Fruit fly (Drosophila melanogaster): ENCODE measurements around the gene CG18549.

The CG18549 gene

dm6 chr3R:12425510-12426309, 23.4 kb upstream of the CG18549 start, which contains the start of gene Pp1-87B:
Gene Pp1-87B, minus strand, starts transcription at chr3R:12425917.
- no peak for TF ChIP-seq CG12605 (GFP tag; IDR thresholded peaks at IDR 0.05)
- TF ChIP-seq CG15710 (tag; optimal IDR thresholded peaks at IDR 0.05), result peak; percentile 10
- no peak for TF ChIP-seq CG8301 (tag; optimal IDR thresholded peaks at IDR 0.05)
- peak; percentile 31 for TF ChIP-seq Snoo (tag; optimal IDR thresholded peaks at IDR 0.05)
- TF ChIP-seq CG8159 (tag; optimal IDR thresholded peaks at IDR 0.05), result no peak
- no peak for TF ChIP-seq CG10348 (GFP tag; IDR thresholded peaks at IDR 0.05)
- no peak for TF ChIP-seq Pif1A (GFP tag; optimal IDR thresholded peaks at IDR 0.05)
- no peak for TF ChIP-seq CG4496 (GFP tag; IDR thresholded peaks at IDR 0.05)
- no peak for TF ChIP-seq CG14655 (GFP tag; optimal IDR thresholded peaks at IDR 0.05)
- TF ChIP-seq rn (GFP tag; IDR thresholded peaks at IDR 0.05), result no peak
- TF ChIP-seq CG32121 (GFP tag; IDR thresholded peaks at IDR 0.05), result no peak

- TF ChIP-seq CG10348 (GFP tag; IDR thresholded peaks at IDR 0.05), result no peak
- no peak for TF ChIP-seq rn (GFP tag; IDR thresholded peaks at IDR 0.05)
- no peak for TF ChIP-seq CG4496 (GFP tag; IDR thresholded peaks at IDR 0.05)
- TF ChIP-seq CG8159 (tag; optimal IDR thresholded peaks at IDR 0.05), result no peak
- no peak for TF ChIP-seq CG13204 (GFP tag; optimal IDR thresholded peaks at IDR 0.05)
- TF ChIP-seq CG15710 (tag; optimal IDR thresholded peaks at IDR 0.05), result no peak
- no peak for TF ChIP-seq Pif1B (GFP tag; optimal IDR thresholded peaks at IDR 0.05)
- no peak for TF ChIP-seq Ets98B (GFP tag; IDR thresholded peaks at IDR 0.05)
- TF ChIP-seq CG32121 (GFP tag; IDR thresholded peaks at IDR 0.05), result no peak
- TF ChIP-seq EcR (GFP tag; optimal IDR thresholded peaks at IDR 0.05), result no peak
- TF ChIP-seq Snoo (tag; optimal IDR thresholded peaks at IDR 0.05), result no peak
- no peak for TF ChIP-seq gl (tag; optimal IDR thresholded peaks at IDR 0.05)
Observed at dm6 chr3R:12426310-12426653, 22.8 kb upstream of the CG18549 start, which contains the start of gene NANS. Gene NANS, plus strand, starts transcription at chr3R:12426578.

- TF ChIP-seq CG4496 (GFP tag; IDR thresholded peaks at IDR 0.05) (no peak), CG12605 (GFP tag; IDR thresholded peaks at IDR 0.05) (no peak), CG13204 (GFP tag; optimal IDR thresholded peaks at IDR 0.05) (no peak), CG9948 (tag; optimal IDR thresholded peaks at IDR 0.05) (no peak), CG8159 (tag; optimal IDR thresholded peaks at IDR 0.05) (no peak), CG32121 (GFP tag; IDR thresholded peaks at IDR 0.05) (no peak), CG34367 (tag; optimal IDR thresholded peaks at IDR 0.05) (no peak), rn (GFP tag; IDR thresholded peaks at IDR 0.05) (no peak), Ets98B (GFP tag; IDR thresholded peaks at IDR 0.05) (no peak), gl (tag; optimal IDR thresholded peaks at IDR 0.05) (no peak), Snoo (tag; optimal IDR thresholded peaks at IDR 0.05) (no peak), CG14655 (GFP tag; optimal IDR thresholded peaks at IDR 0.05) (no peak), CG10348 (GFP tag; IDR thresholded peaks at IDR 0.05) (no peak), Pif1B (GFP tag; optimal IDR thresholded peaks at IDR 0.05) (no peak)
Observed at dm6 chr3R:12429120-12429610, 19.9 kb upstream of the CG18549 start, which contains the start of the genes CG5641 and CG5245. Gene CG5641, minus strand, starts transcription at chr3R:12429282. Gene CG5245, plus strand, starts transcription at chr3R:12429560.

dm6 chr3R:12431030-12431489, 18.0 kb upstream of the CG18549 start, which contains the start of gene Prosalpha2:
Gene Prosalpha2, plus strand, starts transcription at chr3R:12431321.
- TF ChIP-seq fd96Ca (GFP tag; IDR thresholded peaks at IDR 0.05), result no peak
- peak; percentile 16 for TF ChIP-seq CG9948 (tag; optimal IDR thresholded peaks at IDR 0.05)
- TF ChIP-seq CG10348 (GFP tag; IDR thresholded peaks at IDR 0.05), result no peak
- no peak for TF ChIP-seq EcR (GFP tag; optimal IDR thresholded peaks at IDR 0.05)
- no peak for TF ChIP-seq CG14655 (GFP tag; optimal IDR thresholded peaks at IDR 0.05)
- peak; percentile 9 for TF ChIP-seq CG15710 (tag; optimal IDR thresholded peaks at IDR 0.05)

dm6 chr3R:12433764-12434163, 15.3 kb upstream of the CG18549 start, which contains the start of the genes Aos1 and Srlp:
Gene Aos1, minus strand, starts transcription at chr3R:12433822.
Gene Srlp, plus strand, starts transcription at chr3R:12434098.
- TF ChIP-seq CG8301 (tag; optimal IDR thresholded peaks at IDR 0.05), result no peak
- TF ChIP-seq CG12605 (GFP tag; IDR thresholded peaks at IDR 0.05), result no peak
- peak; percentile 63 for TF ChIP-seq CG15710 (tag; optimal IDR thresholded peaks at IDR 0.05)
- TF ChIP-seq fd96Ca (GFP tag; IDR thresholded peaks at IDR 0.05), result no peak
- TF ChIP-seq EcR (GFP tag; optimal IDR thresholded peaks at IDR 0.05), result no peak
- no peak for TF ChIP-seq Ets98B (GFP tag; IDR thresholded peaks at IDR 0.05)
- TF ChIP-seq gl (tag; optimal IDR thresholded peaks at IDR 0.05), result no peak
- 0 out of 2 replicates have a peak, but pooled peaks have one; percentile 29 for TF ChIP-seq CG32121 (GFP tag; IDR thresholded peaks at IDR 0.05)
- TF ChIP-seq CG34367 (tag; optimal IDR thresholded peaks at IDR 0.05), result no peak
- no peak for TF ChIP-seq CG4496 (GFP tag; IDR thresholded peaks at IDR 0.05)
- peak; percentile 41 for TF ChIP-seq CG9948 (tag; optimal IDR thresholded peaks at IDR 0.05)
- TF ChIP-seq CG14655 (GFP tag; optimal IDR thresholded peaks at IDR 0.05), result no peak
- TF ChIP-seq CG10348 (GFP tag; IDR thresholded peaks at IDR 0.05), result no peak
- peak; percentile 35 for TF ChIP-seq CG17806 (tag; optimal IDR thresholded peaks at IDR 0.05)
- no peak for TF ChIP-seq Pif1A (GFP tag; optimal IDR thresholded peaks at IDR 0.05)
- no peak for TF ChIP-seq CG13204 (GFP tag; optimal IDR thresholded peaks at IDR 0.05)
- TF ChIP-seq CG8159 (tag; optimal IDR thresholded peaks at IDR 0.05), result no peak
- no peak for TF ChIP-seq D1 (tag; optimal IDR thresholded peaks at IDR 0.05)
- TF ChIP-seq Snoo (tag; optimal IDR thresholded peaks at IDR 0.05), result peak; percentile 32
- TF ChIP-seq rn (GFP tag; IDR thresholded peaks at IDR 0.05), result no peak
- TF ChIP-seq Pif1B (GFP tag; optimal IDR thresholded peaks at IDR 0.05), result no peak

dm6 chr3R:12435948-12436347, 13.1 kb upstream of the CG18549 start, which contains the start of gene Desat2:
Gene Desat2, plus strand, starts transcription at chr3R:12436248.
- no peak for TF ChIP-seq CG34367 (tag; optimal IDR thresholded peaks at IDR 0.05)
- no peak for TF ChIP-seq CG17806 (tag; optimal IDR thresholded peaks at IDR 0.05)
- TF ChIP-seq CG9948 (tag; optimal IDR thresholded peaks at IDR 0.05), result no peak
- TF ChIP-seq CG8301 (tag; optimal IDR thresholded peaks at IDR 0.05), result no peak
- TF ChIP-seq CG8159 (tag; optimal IDR thresholded peaks at IDR 0.05), result no peak
- TF ChIP-seq gl (tag; optimal IDR thresholded peaks at IDR 0.05), result no peak
- no peak for TF ChIP-seq Snoo (tag; optimal IDR thresholded peaks at IDR 0.05)
- TF ChIP-seq fd96Ca (GFP tag; IDR thresholded peaks at IDR 0.05), result no peak
- no peak for TF ChIP-seq CG15710 (tag; optimal IDR thresholded peaks at IDR 0.05)
- TF ChIP-seq CG10348 (GFP tag; IDR thresholded peaks at IDR 0.05), result no peak
